Worm (Caenorhabditis elegans): ENCODE data around the gene dpf-5.

DNA sequence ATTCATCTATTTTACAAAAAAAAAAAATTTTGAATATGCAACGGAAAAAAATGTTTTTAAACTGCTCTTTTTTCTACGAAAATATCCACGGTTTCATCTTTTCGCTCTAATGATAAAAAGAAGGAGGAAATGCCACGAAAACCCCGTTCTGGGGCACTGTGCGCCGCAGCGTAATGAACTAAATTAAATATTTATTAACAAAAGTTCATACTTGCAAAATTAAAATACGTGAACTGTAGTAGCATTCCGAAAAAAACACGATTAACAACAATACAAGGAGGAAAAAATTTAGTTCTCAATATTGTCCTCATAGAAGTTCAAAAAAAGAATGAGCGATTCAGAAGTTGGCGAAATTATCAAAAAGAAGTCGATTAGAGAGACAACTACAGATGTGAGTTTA lies 16.9 kb downstream of the dpf-5 start, which contains the start of gene R11E3.1:
- no peak for TF ChIP-seq pqm-1 (tag; optimal IDR thresholded peaks at IDR 0.05)
- TF ChIP-seq elt-1 (tag; optimal IDR thresholded peaks at IDR 0.05): no peak
- TF ChIP-seq elt-3 (tag; optimal IDR thresholded peaks at IDR 0.05): no peak
